Fruit fly (Drosophila melanogaster): ENCODE results near the gene CG7208.

Gene CG7208

dm6 chr3R:18146629-18147028, 38.9 kb downstream of the CG7208 start:
- TF ChIP-seq sage (GFP tag; optimal IDR thresholded peaks at IDR 0.05): no peak
- peak; percentile 6 for TF ChIP-seq fru (GFP tag; optimal IDR thresholded peaks at IDR 0.05)

dm6 chr3R:18144853-18145252, 40.7 kb downstream of the CG7208 start:
- TF ChIP-seq Vsx2 (GFP tag; optimal IDR thresholded peaks at IDR 0.05; ENCODE audit: partially characterized antibody): no peak
- TF ChIP-seq dsf (GFP tag; optimal IDR thresholded peaks at IDR 0.05; ENCODE audit: borderline replicate concordance): no peak
- TF ChIP-seq CG32264 (GFP tag; optimal IDR thresholded peaks at IDR 0.05): no peak
- no peak for TF ChIP-seq jim (GFP tag; optimal IDR thresholded peaks at IDR 0.05)
- no peak for TF ChIP-seq usp (GFP tag; optimal IDR thresholded peaks at IDR 0.05)
- no peak for TF ChIP-seq Hr78 (GFP tag; optimal IDR thresholded peaks at IDR 0.05)
- TF ChIP-seq sv (GFP tag; optimal IDR thresholded peaks at IDR 0.05): no peak
- no peak for TF ChIP-seq HLH106 (tag; optimal IDR thresholded peaks at IDR 0.05)
- no peak for TF ChIP-seq Dfd (GFP tag; optimal IDR thresholded peaks at IDR 0.05)
- no peak for TF ChIP-seq GATAd (GFP tag; optimal IDR thresholded peaks at IDR 0.05)
- TF ChIP-seq dmrt93B (GFP tag; optimal IDR thresholded peaks at IDR 0.05): no peak
- no peak for TF ChIP-seq Jra (GFP tag; optimal IDR thresholded peaks at IDR 0.05)
- no peak for TF ChIP-seq Mio (GFP tag; optimal IDR thresholded peaks at IDR 0.05)
- TF ChIP-seq sage (GFP tag; optimal IDR thresholded peaks at IDR 0.05): no peak
- TF ChIP-seq brk (GFP tag; optimal IDR thresholded peaks at IDR 0.05): no peak
- no peak for TF ChIP-seq CrebA (GFP tag; optimal IDR thresholded peaks at IDR 0.05; ENCODE audit: borderline replicate concordance)
